Worm (Caenorhabditis elegans): ENCODE measurements around the gene ZC13.1.

Gene ZC13.1

DNA sequence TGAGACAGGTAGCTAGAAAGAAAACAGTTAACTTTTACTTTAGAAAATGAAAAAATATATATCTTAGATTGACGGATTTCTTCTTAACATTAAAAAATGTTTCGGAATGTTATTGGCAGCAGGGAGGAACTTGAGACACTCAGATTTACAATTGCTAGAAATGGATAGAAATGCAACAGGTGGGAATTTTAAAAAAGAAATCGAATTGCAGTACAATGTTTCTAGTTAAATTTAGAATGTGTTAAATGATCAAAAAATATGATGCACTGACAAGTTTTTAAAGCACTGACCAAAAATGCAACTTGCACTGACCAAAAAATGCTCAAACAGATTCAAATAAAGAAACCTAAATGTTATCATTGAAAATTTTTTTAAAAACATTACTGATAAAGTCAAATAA, 49.1 kb downstream of the ZC13.1 start:
- TF ChIP-seq elt-2 (tag; optimal IDR thresholded peaks at IDR 0.05) = no peak
- TF ChIP-seq pax-3 (tag; optimal IDR thresholded peaks at IDR 0.05) = no peak
- TF ChIP-seq ceh-88 (GFP tag; IDR thresholded peaks at IDR 0.05) = no peak
- no peak for TF ChIP-seq nhr-28 (tag; optimal IDR thresholded peaks at IDR 0.05)
- TF ChIP-seq grh-1 (GFP tag; IDR thresholded peaks at IDR 0.05) = no peak
- TF ChIP-seq egl-13 (tag; optimal IDR thresholded peaks at IDR 0.05) = no peak
- TF ChIP-seq zip-4 (GFP tag; optimal IDR thresholded peaks at IDR 0.05) = no peak
- no peak for TF ChIP-seq nhr-19 (GFP tag; conservative IDR thresholded peaks at IDR 0.05)
- TF ChIP-seq lin-15B (tag; optimal IDR thresholded peaks at IDR 0.05) = no peak
- no peak for TF ChIP-seq nhr-76 (tag; optimal IDR thresholded peaks at IDR 0.05)
- no peak for TF ChIP-seq irx-1 (tag; optimal IDR thresholded peaks at IDR 0.05)
- no peak for TF ChIP-seq nhr-237 (tag; optimal IDR thresholded peaks at IDR 0.05)
- TF ChIP-seq ztf-11 (tag; optimal IDR thresholded peaks at IDR 0.05) = no peak
- TF ChIP-seq Y116A8C.19 (tag; optimal IDR thresholded peaks at IDR 0.05; ENCODE audit: borderline replicate concordance) = no peak
- no peak for TF ChIP-seq sox-4 (tag; optimal IDR thresholded peaks at IDR 0.05)
- no peak for TF ChIP-seq fkh-4 (tag; optimal IDR thresholded peaks at IDR 0.05; ENCODE audit: borderline replicate concordance)
- no peak for TF ChIP-seq blmp-1 (tag; optimal IDR thresholded peaks at IDR 0.05)
- no peak for TF ChIP-seq ets-5 (GFP tag; IDR thresholded peaks at IDR 0.05)

- TF ChIP-seq skn-1 (tag; optimal IDR thresholded peaks at IDR 0.05) (peak; percentile 10), blmp-1 (tag; optimal IDR thresholded peaks at IDR 0.05) (peak; percentile 76), grh-1 (GFP tag; IDR thresholded peaks at IDR 0.05) (no peak), rnt-1 (tag; optimal IDR thresholded peaks at IDR 0.05) (peak; percentile 31), isw-1 (GFP tag; IDR thresholded peaks at IDR 0.05) (no peak), ceh-8 (GFP tag; optimal IDR thresholded peaks at IDR 0.05) (no peak), ztf-11 (tag; optimal IDR thresholded peaks at IDR 0.05) (no peak), lin-14 (GFP tag; optimal IDR thresholded peaks at IDR 0.05) (peak; percentile 62), egl-27 (tag; optimal IDR thresholded peaks at IDR 0.05) (no peak), nhr-84 (tag; optimal IDR thresholded peaks at IDR 0.05) (no peak), lin-35 (GFP tag; optimal IDR thresholded peaks at IDR 0.05) (peak in 1 of 2 experiments; percentile 6), Y116A8C.19 (tag; optimal IDR thresholded peaks at IDR 0.05; ENCODE audit: borderline replicate concordance) (no peak)
Observed at ce11 chrX:927632-928031, 50.6 kb downstream of the ZC13.1 start.

All from whole organism, L1 larva.